Worm (Caenorhabditis elegans) whole organism, L1 larva: Measurements from ENCODE around the gene F49F1.9.

Source experiments
- C04F5.9 ChIP-seq: sonication (generic microtip); optimal IDR thresholded peaks from 2 replicates; lab custom pipeline; 2016; ENCODE audit warnings: missing genetic modification characterization, missing compliant biosample characterization
- C34B4.2 ChIP-seq: sonication (generic microtip); optimal IDR thresholded peaks from 2 replicates; lab custom pipeline; 2017; ENCODE audit warnings: mild to moderate bottlenecking, missing genetic modification characterization, missing compliant biosample characterization
- Y116A8C.19 ChIP-seq: sonication (generic microtip); optimal IDR thresholded peaks from 2 replicates; lab custom pipeline; 2016; ENCODE audit warnings: missing compliant biosample characterization, missing genetic modification characterization, borderline replicate concordance
- ama-1 ChIP-seq: fragments of 150-350 bp; optimal IDR thresholded peaks from 2 replicates; lab custom pipeline; 2014
- blmp-1 ChIP-seq: fragments of 150-350 bp; optimal IDR thresholded peaks from 2 replicates; lab custom pipeline; 2014; ENCODE audit warnings: missing biosample characterization, missing genetic modification characterization
- ceh-63 ChIP-seq: fragments of 200-800 bp; sonication (Bioruptor generic); optimal IDR thresholded peaks from 2 replicates; lab custom pipeline; 2018; ENCODE audit warnings: mild to moderate bottlenecking, missing genetic modification characterization, missing compliant biosample characterization
- ceh-8 ChIP-seq: fragments of 200-800 bp; sonication (Bioruptor generic); optimal IDR thresholded peaks from 2 replicates; lab custom pipeline; 2018; ENCODE audit warnings: mild to moderate bottlenecking, missing genetic modification characterization, moderate library complexity, missing compliant biosample characterization
- ceh-88 ChIP-seq: fragments of 200-800 bp; sonication (Bioruptor generic); IDR thresholded peaks from 2 replicates; pipeline ENCODE4 v1.3.6; 2022; ENCODE audit warnings: missing genetic modification characterization, missing compliant biosample characterization
- dpl-1 ChIP-seq, 3 experiments: fragments of 150-350 bp in 2 of 3; sonication (generic microtip) in 1 of 3; optimal IDR thresholded peaks; 2 replicates each; lab custom pipeline; 2014 to 2017; ENCODE audit warnings: missing biosample characterization in 3 of 3, missing genetic modification characterization in 3 of 3, missing genetic modification reagents in 3 of 3
- dsc-1 ChIP-seq: sonication (generic microtip); optimal IDR thresholded peaks from 2 replicates; lab custom pipeline; 2016; ENCODE audit warnings: mild to moderate bottlenecking, missing genetic modification characterization, missing compliant biosample characterization
- efl-1 ChIP-seq, 4 experiments: fragments of 150-350 bp; optimal IDR thresholded peaks in 3 of 4; peaks in 1 of 4; 1 replicate in 1 of 4; 2 replicates in 3 of 4; lab custom pipeline; 2014; ENCODE audit warnings: missing biosample characterization in 2 of 4, missing genetic modification characterization in 2 of 4, missing genetic modification reagents in 2 of 4
- efl-3 ChIP-seq: fragments of 200-800 bp; sonication (Bioruptor generic); optimal IDR thresholded peaks from 2 replicates; lab custom pipeline; 2018; ENCODE audit warnings: mild to moderate bottlenecking, missing genetic modification characterization, missing compliant biosample characterization
- egl-27 ChIP-seq, 2 experiments: fragments of 150-350 bp in 1 of 2; sonication (generic microtip); optimal IDR thresholded peaks; 3 replicates each; lab custom pipeline; 2017 to 2018; ENCODE audit warnings: missing biosample characterization in 2 of 2, missing genetic modification characterization in 2 of 2, missing genetic modification reagents in 2 of 2
- elt-2 ChIP-seq: sonication (generic microtip); optimal IDR thresholded peaks from 2 replicates; lab custom pipeline; 2016; ENCODE audit warnings: missing genetic modification characterization, mild to moderate bottlenecking, inconsistent platforms, missing compliant biosample characterization, missing genetic modification reagents
- fos-1 ChIP-seq: fragments of 150-350 bp; optimal IDR thresholded peaks from 2 replicates; lab custom pipeline; 2014; ENCODE audit warnings: missing biosample characterization, missing genetic modification characterization
- hlh-17 ChIP-seq: fragments of 200-800 bp; sonication (Bioruptor generic); optimal IDR thresholded peaks from 2 replicates; lab custom pipeline; 2018; ENCODE audit warnings: missing genetic modification characterization, mild to moderate bottlenecking, missing compliant biosample characterization, moderate library complexity, borderline replicate concordance
- hlh-4 ChIP-seq: sonication (generic microtip); optimal IDR thresholded peaks from 2 replicates; lab custom pipeline; 2016; ENCODE audit warnings: mild to moderate bottlenecking, missing genetic modification characterization, missing compliant biosample characterization
- lin-14 ChIP-seq: fragments of 200-800 bp; sonication (Bioruptor generic); optimal IDR thresholded peaks from 2 replicates; lab custom pipeline; 2018; ENCODE audit warnings: mild to moderate bottlenecking, missing genetic modification characterization, moderate library complexity, missing compliant biosample characterization
- lsy-2 ChIP-seq, 2 experiments: fragments of 150-350 bp; optimal IDR thresholded peaks; 2 replicates each; lab custom pipeline; 2014; ENCODE audit warnings: missing biosample characterization in 2 of 2, missing genetic modification characterization in 2 of 2
- mep-1 ChIP-seq: fragments of 150-350 bp; optimal IDR thresholded peaks from 2 replicates; lab custom pipeline; 2014; ENCODE audit warnings: missing biosample characterization, missing genetic modification characterization
- nhr-11 ChIP-seq: fragments of 150-350 bp; optimal IDR thresholded peaks from 2 replicates; lab custom pipeline; 2014; ENCODE audit warnings: missing biosample characterization, missing genetic modification characterization
- nhr-19 ChIP-seq: fragments of 200-800 bp; sonication (Bioruptor generic); conservative IDR thresholded peaks from 2 replicates; pipeline ENCODE4 v1.3.6; 2022; ENCODE audit warnings: missing genetic modification characterization, missing compliant biosample characterization
- nhr-20 ChIP-seq: sonication (generic microtip); optimal IDR thresholded peaks from 2 replicates; lab custom pipeline; 2016; ENCODE audit warnings: mild to moderate bottlenecking, missing genetic modification characterization, missing compliant biosample characterization
- nhr-28 ChIP-seq: fragments of 150-350 bp; optimal IDR thresholded peaks from 2 replicates; lab custom pipeline; 2014; ENCODE audit warnings: missing biosample characterization, missing genetic modification characterization
- nhr-71 ChIP-seq: sonication (generic microtip); optimal IDR thresholded peaks from 2 replicates; lab custom pipeline; 2016; ENCODE audit warnings: mild to moderate bottlenecking, missing genetic modification characterization, moderate library complexity, missing compliant biosample characterization
- nhr-76 ChIP-seq: sonication (generic microtip); optimal IDR thresholded peaks from 2 replicates; lab custom pipeline; 2017; ENCODE audit warnings: missing biosample characterization, missing genetic modification characterization
- nhr-85 ChIP-seq: sonication (generic microtip); peaks from one replicate; lab custom pipeline; 2016; ENCODE audit warnings: missing genetic modification characterization, inconsistent platforms, missing compliant biosample characterization
- pag-3 ChIP-seq: sonication (generic microtip); optimal IDR thresholded peaks from 2 replicates; lab custom pipeline; 2017; ENCODE audit warnings: missing genetic modification characterization, mild to moderate bottlenecking, missing compliant biosample characterization, antibody characterized with exemption, borderline replicate concordance; ENCODE audit not compliant: insufficient read depth
- pax-3 ChIP-seq: fragments of 200-800 bp; sonication (Bioruptor generic); optimal IDR thresholded peaks from 2 replicates; lab custom pipeline; 2018; ENCODE audit warnings: mild to moderate bottlenecking, missing genetic modification characterization, moderate library complexity, missing compliant biosample characterization
- pqm-1 ChIP-seq: sonication (generic microtip); optimal IDR thresholded peaks from 3 replicates; lab custom pipeline; 2017; ENCODE audit warnings: missing biosample characterization, missing genetic modification characterization
- rnt-1 ChIP-seq: sonication (generic microtip); optimal IDR thresholded peaks from 2 replicates; lab custom pipeline; 2016; ENCODE audit warnings: mild to moderate bottlenecking, missing genetic modification characterization, moderate library complexity, missing compliant biosample characterization
- skn-1 ChIP-seq: fragments of 150-350 bp; optimal IDR thresholded peaks from 2 replicates; lab custom pipeline; 2014; ENCODE audit warnings: missing biosample characterization, missing genetic modification characterization
- snu-23 ChIP-seq: sonication (generic microtip); optimal IDR thresholded peaks from 2 replicates; lab custom pipeline; 2016; ENCODE audit warnings: missing genetic modification characterization, missing compliant biosample characterization
- sptf-1 ChIP-seq: fragments of 150-350 bp; optimal IDR thresholded peaks from 2 replicates; lab custom pipeline; 2014; ENCODE audit warnings: missing biosample characterization, missing genetic modification characterization
- sup-37 ChIP-seq: fragments of 200-800 bp; sonication (Bioruptor generic); optimal IDR thresholded peaks from 2 replicates; lab custom pipeline; 2018; ENCODE audit warnings: mild to moderate bottlenecking, missing genetic modification characterization, missing compliant biosample characterization
- tbx-2 ChIP-seq: sonication (generic microtip); optimal IDR thresholded peaks from 2 replicates; lab custom pipeline; 2016; ENCODE audit warnings: missing genetic modification characterization, missing compliant biosample characterization
- unc-130 ChIP-seq: fragments of 150-350 bp; optimal IDR thresholded peaks from 2 replicates; lab custom pipeline; 2017; ENCODE audit warnings: missing biosample characterization, missing genetic modification characterization, inconsistent platforms
- unc-30 ChIP-seq: sonication (generic microtip); optimal IDR thresholded peaks from 2 replicates; lab custom pipeline; 2017; ENCODE audit warnings: missing biosample characterization, missing genetic modification characterization
- unc-62 ChIP-seq: fragments of 150-350 bp; optimal IDR thresholded peaks from 2 replicates; lab custom pipeline; 2014; ENCODE audit warnings: missing biosample characterization, missing genetic modification reagents, missing genetic modification characterization
- unc-86 ChIP-seq: sonication (generic microtip); optimal IDR thresholded peaks from 2 replicates; lab custom pipeline; 2016; ENCODE audit warnings: missing genetic modification characterization, missing compliant biosample characterization
- unc-98 ChIP-seq: fragments of 200-800 bp; sonication (Bioruptor generic); IDR thresholded peaks from 2 replicates; pipeline ENCODE4 v1.3.6; 2022; ENCODE audit warnings: missing genetic modification characterization, missing compliant biosample characterization
- vab-15 ChIP-seq: sonication (generic microtip); optimal IDR thresholded peaks from 2 replicates; lab custom pipeline; 2017; ENCODE audit warnings: missing genotype, mild to moderate bottlenecking, missing genetic modification characterization, missing compliant biosample characterization
- zip-4 ChIP-seq: fragments of 200-800 bp; sonication (Bioruptor generic); optimal IDR thresholded peaks from 2 replicates; lab custom pipeline; 2018; ENCODE audit warnings: mild to moderate bottlenecking, missing genetic modification characterization, moderate library complexity, missing compliant biosample characterization
- ztf-4 ChIP-seq: fragments of 150-350 bp; optimal IDR thresholded peaks from 2 replicates; lab custom pipeline; 2014; ENCODE audit warnings: missing biosample characterization, missing genetic modification characterization

Gene F49F1.9

DNA sequence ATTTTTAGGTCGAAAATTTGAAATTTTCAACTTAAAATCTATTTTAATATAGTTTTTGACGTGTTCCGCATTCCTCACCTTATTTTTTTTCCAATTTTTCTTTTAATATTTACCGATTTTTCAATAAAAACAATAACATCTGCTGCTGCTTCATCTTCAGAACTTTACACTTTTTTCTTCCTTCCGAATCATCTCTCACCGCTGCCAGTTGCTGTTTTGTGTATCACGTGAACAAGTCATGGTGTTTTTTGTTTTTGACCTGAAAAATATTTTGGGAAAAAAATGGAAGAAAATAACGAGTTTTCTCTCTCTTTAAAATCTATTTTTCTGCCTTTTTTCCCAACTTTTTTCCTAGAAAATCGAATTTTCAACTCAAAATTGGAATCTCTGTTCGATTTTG, 37.6 kb downstream of the F49F1.9 start:
- TF ChIP-seq nhr-19 (GFP tag; lab: Robert Waterston, UW) (peak; percentile 34; the same call in 1 of the 2 replicates), unc-62 (GFP tag; lab: Kevin White, UChicago) (no peak), nhr-71 (tag; lab: Kevin White, UChicago) (peak; percentile 48), C34B4.2 (no peak), dpl-1 (GFP tag; optimal IDR thresholded peaks at IDR 0.05; lab: Kevin White, UChicago) (peak in 1 of 3 experiments; percentile 13), unc-130 (tag; lab: Kevin White, UChicago) (peak; percentile 48), snu-23 (GFP tag; lab: Kevin White, UChicago) (peak; percentile 7), lin-14 (GFP tag; lab: Kevin White, UChicago) (peak; percentile 54), pag-3 (tag; lab: Kevin White, UChicago) (peak; percentile 40), ceh-63 (GFP tag; lab: Kevin White, UChicago) (no peak), pqm-1 (no peak), lsy-2 (tag; optimal IDR thresholded peaks at IDR 0.05; lab: Kevin White, UChicago) (peak; percentile 10 to 21)

DNA sequence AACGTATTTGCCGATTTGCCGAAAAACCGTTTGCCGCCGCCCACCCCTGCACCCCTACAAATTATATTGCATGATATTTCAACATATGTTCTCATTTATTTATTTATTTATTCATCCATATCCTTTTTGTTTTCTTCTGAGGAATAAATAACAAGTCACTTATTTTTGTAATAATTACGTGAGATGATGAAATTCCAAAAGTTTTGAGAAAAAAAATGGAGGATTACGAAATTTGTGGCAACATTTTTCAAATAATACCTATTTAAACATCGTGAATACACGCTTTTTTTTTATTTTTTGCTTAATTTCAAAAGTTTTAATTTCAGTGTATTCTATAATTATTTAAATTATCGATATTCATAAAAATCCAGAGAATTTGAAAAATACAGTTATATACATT, 40.4 kb downstream of the F49F1.9 start:
- TF ChIP-seq vab-15 (tag; lab: Kevin White, UChicago), result no peak
- TF ChIP-seq egl-27 (tag; optimal IDR thresholded peaks at IDR 0.05; lab: Kevin White, UChicago), result no peak
- peak; percentile 58 for TF ChIP-seq skn-1 (tag; lab: Kevin White, UChicago)
- no peak for TF ChIP-seq ceh-8 (GFP tag; lab: Kevin White, UChicago)

DNA sequence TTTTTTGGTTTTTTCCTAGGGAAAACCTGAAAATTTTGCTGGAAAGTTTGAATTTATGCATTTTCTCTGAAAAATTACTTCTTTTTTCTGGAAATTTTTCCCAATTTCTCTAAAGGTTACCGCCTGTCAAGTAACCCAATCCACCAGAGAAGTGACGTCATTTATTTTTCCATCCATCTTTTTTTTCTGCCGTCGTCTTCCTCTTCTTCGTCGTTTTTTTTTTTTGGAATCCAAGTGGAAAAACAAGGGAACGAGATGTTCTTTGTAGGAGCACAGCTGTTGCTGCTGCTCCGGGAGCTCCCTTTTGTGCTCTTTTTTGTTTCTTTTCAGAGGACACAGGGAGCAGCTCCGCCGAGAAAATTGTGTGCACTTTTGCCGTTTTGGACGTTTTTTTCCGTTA, 43.0 kb downstream of the F49F1.9 start:
- TF ChIP-seq efl-3 (GFP tag; lab: Kevin White, UChicago), result no peak
- TF ChIP-seq nhr-28 (tag; lab: Kevin White, UChicago), result no peak
- peak; percentile 9 for TF ChIP-seq nhr-71 (tag; lab: Kevin White, UChicago)
- peak; percentile 24 for TF ChIP-seq lin-14 (GFP tag; lab: Kevin White, UChicago)
- TF ChIP-seq ceh-63 (GFP tag; lab: Kevin White, UChicago), result no peak
- 0 out of 2 replicates have a peak, but pooled peaks have one; percentile 4 for TF ChIP-seq nhr-19 (GFP tag; lab: Robert Waterston, UW)

DNA sequence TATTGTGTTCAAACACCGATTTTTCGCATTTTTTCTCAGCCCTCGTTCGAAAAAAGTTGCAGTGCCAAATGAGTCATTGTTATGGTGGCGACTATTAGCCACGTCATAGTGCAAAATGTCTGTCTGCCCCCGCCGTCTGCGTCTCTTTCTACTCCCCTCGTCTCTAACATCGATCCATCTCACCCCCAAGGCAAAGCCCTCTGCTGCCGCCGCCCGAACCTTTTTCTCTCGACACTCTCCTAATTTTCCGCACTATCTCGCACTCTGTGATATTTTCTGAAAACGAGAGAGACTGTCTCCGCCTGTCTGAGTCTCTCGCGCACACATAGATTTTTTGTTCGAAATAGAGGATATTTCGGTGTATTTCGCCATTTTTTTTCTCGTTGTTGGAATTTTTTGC, 44.3 kb downstream of the F49F1.9 start:
- TF ChIP-seq sup-37, result no peak
- TF ChIP-seq blmp-1 (tag; lab: Kevin White, UChicago), result no peak
- peak; percentile 92 for TF ChIP-seq nhr-71 (tag; lab: Kevin White, UChicago)
- TF ChIP-seq snu-23 (GFP tag; lab: Kevin White, UChicago), result peak; percentile 91
- no peak for TF ChIP-seq Y116A8C.19 (tag; lab: Kevin White, UChicago)
- TF ChIP-seq elt-2 (tag; lab: Kevin White, UChicago), result peak; percentile 24
- no peak for TF ChIP-seq hlh-4 (tag; lab: Kevin White, UChicago)
- no peak for TF ChIP-seq nhr-76 (tag; lab: Kevin White, UChicago)
- TF ChIP-seq efl-3 (GFP tag; lab: Kevin White, UChicago), result no peak
- TF ChIP-seq ztf-4 (tag; lab: Kevin White, UChicago), result peak; percentile 70
- TF ChIP-seq efl-1 (optimal IDR thresholded peaks at IDR 0.05; lab: Kevin White, UChicago), result peak; percentile 75 to 85
- peak; percentile 35 to 94 for TF ChIP-seq efl-1 (GFP tag; optimal IDR thresholded peaks at IDR 0.05 in 1 of 2; lab: Kevin White, UChicago)
- TF ChIP-seq mep-1 (tag; lab: Kevin White, UChicago), result peak; percentile 67
- TF ChIP-seq nhr-20 (tag; lab: Kevin White, UChicago), result peak; percentile 84
- peak; percentile 90 for TF ChIP-seq nhr-85
- peak; percentile 4 to 58 for TF ChIP-seq egl-27 (tag; optimal IDR thresholded peaks at IDR 0.05; lab: Kevin White, UChicago)
- peak; percentile 80 for TF ChIP-seq rnt-1 (tag; lab: Kevin White, UChicago)
- no peak for TF ChIP-seq zip-4 (GFP tag; lab: Kevin White, UChicago)
- no peak for TF ChIP-seq ama-1 (lab: Kevin White, UChicago)
- TF ChIP-seq fos-1, result peak; percentile 71
- peak; percentile 75 to 77 for TF ChIP-seq lsy-2 (tag; optimal IDR thresholded peaks at IDR 0.05; lab: Kevin White, UChicago)
- peak; percentile 80 for TF ChIP-seq unc-86 (tag; lab: Kevin White, UChicago)
- TF ChIP-seq ceh-88 (GFP tag; lab: Robert Waterston, UW), result peak; percentile 64
- TF ChIP-seq C34B4.2, result no peak
- TF ChIP-seq unc-98 (GFP tag; lab: Robert Waterston, UW), result no peak
- peak; percentile 70 for TF ChIP-seq dsc-1 (tag; lab: Kevin White, UChicago)
- TF ChIP-seq C04F5.9, result peak; percentile 17
- peak; percentile 53 for TF ChIP-seq pax-3 (tag; lab: Kevin White, UChicago)
- no peak for TF ChIP-seq unc-30
- no peak for TF ChIP-seq pqm-1
- TF ChIP-seq vab-15 (tag; lab: Kevin White, UChicago), result no peak
- no peak for TF ChIP-seq sptf-1 (tag; lab: Kevin White, UChicago)
- TF ChIP-seq tbx-2 (tag; lab: Kevin White, UChicago), result peak; percentile 80
- TF ChIP-seq nhr-11 (tag; lab: Kevin White, UChicago), result peak; percentile 40
- TF ChIP-seq hlh-17 (GFP tag; lab: Kevin White, UChicago), result no peak
